Fruit fly (Drosophila melanogaster): ENCODE measurements around the gene CG14406.

Gene CG14406

DNA sequence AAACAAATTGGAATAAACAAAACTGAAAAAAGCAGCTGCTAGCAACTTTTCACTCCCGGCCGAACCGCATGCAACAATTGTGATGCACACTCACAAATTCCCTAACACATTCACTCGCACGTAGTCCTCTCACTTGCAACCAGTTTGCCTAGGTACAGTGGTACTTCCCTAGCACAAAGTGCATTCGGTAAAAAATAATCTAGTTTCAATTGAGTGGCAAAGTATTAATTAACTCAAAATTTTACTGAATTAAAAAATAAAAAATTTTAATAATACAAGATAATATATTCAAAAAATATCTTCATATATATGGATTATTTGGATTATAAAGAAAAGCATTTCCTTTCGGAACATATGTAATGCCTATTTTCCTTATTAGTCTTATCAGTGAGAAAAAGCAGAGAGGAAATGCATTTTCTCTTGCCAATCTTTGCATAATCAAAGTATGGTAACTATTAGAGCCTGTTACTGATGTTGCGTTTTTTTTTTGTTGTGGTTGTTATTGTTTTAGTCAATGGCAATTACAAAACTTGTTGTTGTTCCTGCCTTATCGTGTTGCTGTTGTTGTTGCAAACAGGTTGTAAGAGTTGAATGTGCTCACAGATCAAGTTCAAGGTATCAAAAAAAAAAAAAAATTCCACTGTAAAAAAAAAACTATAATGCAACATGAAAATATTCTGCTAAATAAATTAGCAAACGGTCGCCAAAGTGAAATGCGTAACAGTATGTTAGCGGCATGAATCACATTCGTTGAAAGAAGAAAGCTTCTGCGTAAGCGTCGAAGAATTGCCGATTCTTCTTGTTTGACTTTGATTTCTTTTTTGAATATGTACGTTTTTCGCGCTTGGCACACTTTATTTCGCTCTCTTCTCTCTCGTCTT lies 12.0 kb upstream of the CG14406 start (continued):
- TF ChIP-seq vri (GFP tag; optimal IDR thresholded peaks at IDR 0.05) (peak; percentile 27), CG6163 (GFP tag; IDR thresholded peaks at IDR 0.05) (0 out of 3 replicates have a peak, but pooled peaks have one; percentile 39), Gug (GFP tag; IDR thresholded peaks at IDR 0.05) (no peak), Eip93F (GFP tag; optimal IDR thresholded peaks at IDR 0.05) (no peak), fd59A (GFP tag; optimal IDR thresholded peaks at IDR 0.05) (no peak), CG16779 (tag; optimal IDR thresholded peaks at IDR 0.05) (no peak)

DNA sequence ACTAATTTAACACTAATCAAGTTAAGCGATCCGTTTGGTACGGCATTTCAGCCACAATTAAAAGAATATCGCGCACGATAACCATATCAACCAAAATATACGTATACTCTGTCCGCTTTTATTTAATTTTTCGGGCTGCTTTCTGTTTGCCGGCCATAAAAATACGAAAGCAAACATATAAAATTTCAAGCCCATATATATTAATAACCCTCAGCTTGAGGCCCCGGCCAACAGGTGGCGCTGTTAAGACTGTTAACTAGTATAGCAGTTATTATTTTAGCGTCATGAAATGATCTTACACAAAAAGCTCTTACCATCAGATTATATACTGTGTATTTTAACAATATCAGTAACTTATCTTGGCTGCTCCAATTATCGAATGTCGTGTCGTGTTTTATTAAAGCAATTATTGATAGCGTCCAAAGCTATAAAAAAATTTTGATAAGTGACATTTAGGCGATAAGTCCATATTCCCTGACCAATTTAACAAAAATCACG lies 8.2 kb upstream of the CG14406 start, which contains the start of gene Eo:
Gene Eo (minus strand): TSS at position 51 of the 498 bp plus-strand sequence.
- TF ChIP-seq Hr38 (GFP tag; optimal IDR thresholded peaks at IDR 0.05) (no peak), fkh (GFP tag; optimal IDR thresholded peaks at IDR 0.05) (peak; percentile 57), CG9139 (GFP tag; optimal IDR thresholded peaks at IDR 0.05) (no peak), lz (GFP tag; optimal IDR thresholded peaks at IDR 0.05) (no peak), CG16779 (tag; optimal IDR thresholded peaks at IDR 0.05) (no peak), fd59A (GFP tag; optimal IDR thresholded peaks at IDR 0.05) (no peak), CG32006 (GFP tag; optimal IDR thresholded peaks at IDR 0.05) (no peak), Eip78C (GFP tag) (peak; percentile 20), esn (GFP tag; optimal IDR thresholded peaks at IDR 0.05) (no peak), CG11902 (GFP tag; optimal IDR thresholded peaks at IDR 0.05) (no peak), CG6854 (GFP tag; optimal IDR thresholded peaks at IDR 0.05) (no peak), pdm3 (GFP tag; optimal IDR thresholded peaks at IDR 0.05) (no peak), vri (GFP tag; optimal IDR thresholded peaks at IDR 0.05) (peak; percentile 52), fd85E (GFP tag; optimal IDR thresholded peaks at IDR 0.05) (no peak), CG8632 (GFP tag; optimal IDR thresholded peaks at IDR 0.05) (no peak), Sox15 (GFP tag; optimal IDR thresholded peaks at IDR 0.05) (no peak), spab (GFP tag; optimal IDR thresholded peaks at IDR 0.05) (no peak), CG6792 (GFP tag; optimal IDR thresholded peaks at IDR 0.05) (no peak), Lpt (GFP tag; optimal IDR thresholded peaks at IDR 0.05) (no peak), CG10669 (GFP tag; optimal IDR thresholded peaks at IDR 0.05) (no peak), CG6163 (GFP tag; IDR thresholded peaks at IDR 0.05) (no peak), topi (GFP tag; optimal IDR thresholded peaks at IDR 0.05) (no peak), Met (GFP tag; optimal IDR thresholded peaks at IDR 0.05) (no peak), CG8119 (GFP tag; IDR thresholded peaks at IDR 0.05) (no peak), Ets96B (tag; optimal IDR thresholded peaks at IDR 0.05) (no peak)

DNA sequence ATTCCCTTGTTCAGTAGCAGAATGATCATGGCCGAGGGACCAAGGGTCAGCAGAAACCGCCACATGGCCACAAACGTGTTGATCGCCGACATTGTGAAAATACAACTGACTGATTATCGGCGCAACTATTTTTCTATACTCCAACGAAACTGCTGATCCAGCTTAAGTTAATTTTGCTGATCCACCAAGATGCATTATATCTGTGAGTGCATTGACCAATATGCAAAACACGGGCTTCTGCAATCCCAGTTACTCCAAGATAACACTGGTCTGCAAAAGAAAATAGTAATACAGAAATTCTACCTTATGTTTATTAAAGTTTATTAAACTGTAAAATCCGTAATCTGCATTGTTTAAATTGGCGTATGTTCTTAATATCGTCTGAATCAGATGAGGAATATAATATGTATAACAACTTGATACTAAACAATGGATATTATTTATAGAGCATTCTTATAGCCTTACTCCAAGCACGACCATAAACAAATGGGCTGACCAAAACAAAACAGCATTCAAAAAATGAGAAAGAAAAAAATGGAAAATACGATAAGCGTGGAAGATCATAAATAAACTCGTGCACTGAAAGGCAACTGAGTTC lies 3.2 kb upstream of the CG14406 start, which contains the start of gene CG12398:
Gene CG12398 (minus strand): TSS at position 107 of the 598 bp plus-strand sequence.
- no peak for TF ChIP-seq CG8319 (GFP tag; optimal IDR thresholded peaks at IDR 0.05)
- no peak for TF ChIP-seq Hr38 (GFP tag; optimal IDR thresholded peaks at IDR 0.05)
- no peak for TF ChIP-seq CG6792 (GFP tag; optimal IDR thresholded peaks at IDR 0.05)
- TF ChIP-seq Smox (GFP tag; optimal IDR thresholded peaks at IDR 0.05): no peak
- TF ChIP-seq Eip93F (GFP tag; optimal IDR thresholded peaks at IDR 0.05): no peak
- no peak for TF ChIP-seq Met (GFP tag; optimal IDR thresholded peaks at IDR 0.05)
- TF ChIP-seq Blimp-1 (GFP tag; optimal IDR thresholded peaks at IDR 0.05): no peak
- no peak for TF ChIP-seq pdm3 (GFP tag; optimal IDR thresholded peaks at IDR 0.05)
- TF ChIP-seq CG3919 (GFP tag; optimal IDR thresholded peaks at IDR 0.05): no peak
- no peak for TF ChIP-seq CG10669 (GFP tag; optimal IDR thresholded peaks at IDR 0.05)
- no peak for TF ChIP-seq CG10631 (GFP tag; optimal IDR thresholded peaks at IDR 0.05)
- TF ChIP-seq CG7368 (GFP tag; optimal IDR thresholded peaks at IDR 0.05): no peak
- no peak for TF ChIP-seq CG34406 (GFP tag; optimal IDR thresholded peaks at IDR 0.05)
- no peak for TF ChIP-seq Ets21C (GFP tag; optimal IDR thresholded peaks at IDR 0.05)
- TF ChIP-seq achi (GFP tag; optimal IDR thresholded peaks at IDR 0.05): no peak
